Worm (Caenorhabditis elegans): ENCODE data around the gene ZK1127.5.
A peak's percentile ranks its signal among the peaks of the same experiment; 100 is the strongest.

Gene ZK1127.5

DNA sequence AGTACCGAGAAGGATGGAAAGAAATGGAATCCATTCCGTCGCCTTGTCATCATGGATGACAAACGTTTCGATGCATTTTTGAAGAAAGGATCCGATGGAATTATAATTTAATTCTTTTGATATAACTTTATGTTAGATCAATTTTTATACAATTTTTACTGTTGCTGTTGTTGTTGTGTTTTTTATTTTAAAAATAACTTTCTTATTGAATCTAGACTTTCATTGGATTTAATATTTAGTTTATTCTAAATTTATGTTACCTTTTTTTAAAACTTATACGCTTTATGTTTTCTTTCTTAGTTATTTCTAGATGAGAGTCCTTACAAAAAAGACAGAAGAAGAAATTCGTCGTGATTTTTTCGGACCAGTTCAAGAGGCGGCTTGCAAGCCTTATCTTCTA is 4.5 kb downstream of the ZK1127.5 start, which contains the start of gene ZK1127.3:
Gene ZK1127.3 (plus strand): TSS at position 301 of the 400 bp plus-strand sequence.
- TF ChIP-seq him-1 (tag; optimal IDR thresholded peaks at IDR 0.05) (no peak), W03F9.2 (tag; optimal IDR thresholded peaks at IDR 0.05) (no peak), dao-5 (tag; optimal IDR thresholded peaks at IDR 0.05) (no peak)

DNA sequence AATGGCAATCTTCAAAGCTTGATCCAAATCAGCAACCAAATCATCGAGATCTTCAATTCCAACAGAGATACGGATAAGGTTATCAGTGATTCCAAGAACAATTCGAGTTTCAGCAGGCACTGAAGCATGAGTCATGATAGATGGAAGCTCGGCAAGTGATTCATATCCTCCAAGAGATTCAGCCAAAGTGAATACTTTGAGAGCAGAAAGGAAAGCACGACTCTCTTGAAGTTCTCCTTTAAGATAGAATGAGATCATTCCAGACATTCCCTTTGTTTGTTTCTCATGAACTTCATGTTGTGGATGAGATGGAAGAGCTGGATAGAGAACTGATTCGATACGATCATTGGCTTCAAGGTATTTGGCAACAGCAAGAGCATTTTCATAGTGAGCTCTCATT is 5.9 kb downstream of the ZK1127.5 start:
- TF ChIP-seq W03F9.2 (tag; optimal IDR thresholded peaks at IDR 0.05) (no peak), him-1 (tag; optimal IDR thresholded peaks at IDR 0.05) (no peak), dao-5 (tag; optimal IDR thresholded peaks at IDR 0.05) (no peak)

DNA sequence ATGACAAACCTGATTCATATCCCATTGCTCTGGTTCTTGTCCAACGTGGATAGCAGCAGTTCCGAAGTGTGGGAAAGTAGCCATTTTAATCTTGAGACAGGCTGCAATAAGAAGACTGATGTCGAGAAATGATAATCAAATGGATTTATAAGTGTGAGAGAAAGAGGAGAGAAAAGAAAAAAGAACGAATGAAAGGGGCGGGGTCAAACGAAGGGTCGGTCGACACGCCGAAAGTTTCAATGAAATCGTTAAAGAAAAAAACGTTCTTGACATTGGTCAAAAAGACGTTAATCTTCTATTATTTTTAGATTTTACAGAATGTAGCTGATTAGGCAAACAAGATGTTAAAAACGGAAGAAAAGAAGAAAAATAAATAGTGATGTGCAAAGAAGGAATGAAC is 7.4 kb downstream of the ZK1127.5 start, which contains the start of gene cth-2:
Gene cth-2 (minus strand): TSS at position 101 of the 400 bp plus-strand sequence.
- TF ChIP-seq dao-5 (tag; optimal IDR thresholded peaks at IDR 0.05) (no peak), him-1 (tag; optimal IDR thresholded peaks at IDR 0.05) (no peak), W03F9.2 (tag; optimal IDR thresholded peaks at IDR 0.05) (no peak)

DNA sequence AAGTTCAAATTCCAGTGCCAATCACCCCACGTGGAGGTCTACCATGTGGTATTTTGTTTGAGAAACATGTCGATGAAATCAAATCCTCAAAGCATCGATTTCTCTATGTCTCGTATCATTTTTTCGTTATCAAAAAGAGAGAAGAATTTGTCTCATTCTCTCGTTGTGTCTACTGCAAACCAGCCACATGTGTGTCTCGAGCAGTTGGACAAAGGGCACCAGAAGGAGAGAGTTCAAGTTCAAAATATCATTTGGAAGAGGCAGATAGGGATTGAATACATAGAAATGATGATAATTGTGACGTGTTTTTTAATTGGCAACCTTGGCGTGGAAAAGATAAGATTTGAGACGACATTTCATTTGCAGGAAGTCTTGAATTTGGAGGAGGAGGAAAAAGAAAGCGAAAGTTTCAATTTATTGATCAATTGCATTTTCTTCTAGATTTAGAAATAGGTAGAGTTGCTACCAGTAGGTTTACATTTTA is 8.8 kb downstream of the ZK1127.5 start:
- TF ChIP-seq dao-5 (tag; optimal IDR thresholded peaks at IDR 0.05) (no peak), W03F9.2 (tag; optimal IDR thresholded peaks at IDR 0.05) (peak; percentile 21), him-1 (tag; optimal IDR thresholded peaks at IDR 0.05) (no peak)

DNA sequence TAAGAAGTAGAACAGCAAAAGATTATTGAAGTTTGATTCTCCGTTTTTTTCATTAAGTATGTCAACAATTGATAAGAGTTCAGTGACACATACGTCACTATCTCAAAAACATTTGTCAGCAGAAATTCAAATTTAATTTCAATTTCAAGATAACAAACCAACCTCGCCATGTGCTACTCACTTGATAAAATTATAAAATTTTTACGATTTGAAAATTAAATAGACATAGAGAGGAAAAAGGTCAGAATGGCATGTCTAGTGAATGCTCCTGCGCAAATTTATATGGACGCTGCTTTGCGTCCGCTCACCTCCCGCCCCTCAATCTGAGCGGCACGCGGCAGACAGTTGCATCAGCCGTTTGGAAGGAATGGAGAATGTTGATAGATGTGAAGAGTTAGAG is 9.7 kb downstream of the ZK1127.5 start:
- TF ChIP-seq dao-5 (tag; optimal IDR thresholded peaks at IDR 0.05) (no peak), W03F9.2 (tag; optimal IDR thresholded peaks at IDR 0.05) (no peak), him-1 (tag; optimal IDR thresholded peaks at IDR 0.05) (no peak)

DNA sequence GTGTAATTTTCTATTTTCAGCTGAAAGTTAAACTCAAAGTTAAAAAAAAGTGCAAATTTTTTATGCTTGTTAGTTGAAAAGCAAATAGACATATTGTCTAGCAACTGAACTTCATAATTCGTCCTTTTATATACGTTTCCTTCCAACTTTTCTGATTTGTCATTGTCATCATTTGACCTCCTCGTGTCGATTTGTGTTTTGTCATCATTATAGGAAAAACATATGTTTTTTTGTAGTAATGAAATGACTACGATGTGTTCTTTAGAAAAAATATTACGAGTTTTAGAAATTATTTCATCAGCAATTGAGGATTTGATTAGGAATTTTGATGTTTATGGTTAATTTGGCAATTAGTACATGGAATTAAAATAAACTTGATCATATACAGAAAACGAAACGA is 10.3 kb downstream of the ZK1127.5 start:
- TF ChIP-seq W03F9.2 (tag; optimal IDR thresholded peaks at IDR 0.05) (no peak), him-1 (tag; optimal IDR thresholded peaks at IDR 0.05) (no peak), dao-5 (tag; optimal IDR thresholded peaks at IDR 0.05) (no peak)

DNA sequence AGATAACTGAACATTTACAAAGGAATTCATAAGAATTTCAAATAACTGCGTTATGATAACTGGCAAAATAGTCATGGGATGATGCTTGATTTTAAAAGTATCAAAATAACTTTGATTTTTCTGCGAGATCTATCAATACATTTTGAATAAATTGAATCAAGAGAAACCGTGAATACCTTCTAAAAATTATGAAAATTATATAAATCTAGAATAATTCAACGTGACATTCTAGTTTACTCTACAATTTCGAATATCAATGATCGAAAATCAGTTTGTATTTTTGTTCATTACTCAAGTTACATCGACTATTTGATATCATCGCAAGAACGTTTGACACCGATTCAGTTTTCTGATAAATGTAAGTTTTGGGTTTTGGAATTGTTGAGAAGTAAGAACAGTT is 11.3 kb downstream of the ZK1127.5 start, which contains the start of gene acs-6:
Gene acs-6 (plus strand): TSS at position 301 of the 400 bp plus-strand sequence.
- no peak for TF ChIP-seq dao-5 (tag; optimal IDR thresholded peaks at IDR 0.05)

DNA sequence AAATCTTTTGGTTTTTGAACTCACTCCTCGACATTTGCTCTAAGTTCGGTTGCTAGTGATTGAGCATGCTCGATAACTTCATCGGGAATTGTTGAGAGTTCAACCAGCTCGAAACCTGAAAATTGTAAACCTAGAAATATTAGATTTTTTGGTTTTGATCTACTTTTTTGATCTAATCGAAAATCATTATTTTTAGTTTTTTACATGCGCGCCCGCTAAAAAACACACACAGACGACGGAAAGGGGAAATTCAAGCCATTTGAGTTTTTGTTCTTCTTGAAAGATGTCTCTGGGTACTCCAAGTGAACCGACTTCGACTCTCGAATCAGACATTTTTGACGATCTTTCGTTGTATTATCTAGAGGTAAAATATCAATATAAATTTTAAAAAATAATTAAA is 14.9 kb downstream of the ZK1127.5 start, which contains the start of gene nos-2:
Gene nos-2 (plus strand): TSS at position 228 of the 400 bp plus-strand sequence.
- TF ChIP-seq dao-5 (tag; optimal IDR thresholded peaks at IDR 0.05) (no peak), W03F9.2 (tag; optimal IDR thresholded peaks at IDR 0.05) (no peak)

DNA sequence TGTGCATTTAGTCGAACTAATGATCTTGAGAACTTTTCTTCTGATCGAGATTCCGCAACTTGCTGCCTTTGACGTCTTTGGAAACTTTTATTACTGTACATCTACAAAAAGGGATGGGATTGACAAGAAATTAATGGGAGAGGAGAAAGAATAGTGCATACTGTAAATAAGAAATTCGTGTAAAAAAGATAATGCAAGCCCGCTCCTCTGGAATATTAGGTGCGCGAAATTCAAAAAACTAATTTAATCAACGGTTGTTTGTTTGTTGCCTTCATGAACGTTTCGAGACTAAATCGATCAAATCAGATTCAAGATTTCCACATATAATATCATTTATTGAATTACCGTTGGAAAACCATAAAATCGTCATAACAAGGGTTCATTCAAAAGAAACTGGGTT is 19.4 kb downstream of the ZK1127.5 start, which contains the start of gene him-14:
Gene him-14 (minus strand): TSS at position 101 of the 400 bp plus-strand sequence.
- TF ChIP-seq W03F9.2 (tag; optimal IDR thresholded peaks at IDR 0.05) = no peak
- TF ChIP-seq dao-5 (tag; optimal IDR thresholded peaks at IDR 0.05) = no peak
- no peak for TF ChIP-seq him-1 (tag; optimal IDR thresholded peaks at IDR 0.05)

DNA sequence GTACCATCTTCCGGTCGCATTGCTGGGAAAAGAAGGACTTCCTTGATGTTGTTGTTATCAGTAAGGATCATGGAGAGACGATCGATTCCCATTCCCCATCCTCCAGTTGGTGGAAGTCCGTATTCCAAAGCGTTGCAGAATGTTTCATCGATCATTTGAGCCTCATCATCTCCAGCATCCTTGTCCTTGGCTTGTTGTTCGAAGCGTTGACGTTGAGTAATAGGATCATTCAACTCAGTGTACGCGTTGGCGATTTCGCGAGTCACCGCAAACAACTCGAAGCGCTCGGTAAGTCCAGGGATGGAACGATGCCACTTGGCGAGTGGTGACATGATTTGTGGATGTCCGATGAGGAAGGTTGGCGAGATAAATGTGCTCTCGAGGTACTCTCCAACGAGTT is 20.0 kb downstream of the ZK1127.5 start:
- TF ChIP-seq W03F9.2 (tag; optimal IDR thresholded peaks at IDR 0.05) (no peak), dao-5 (tag; optimal IDR thresholded peaks at IDR 0.05) (no peak), him-1 (tag; optimal IDR thresholded peaks at IDR 0.05) (no peak)

DNA sequence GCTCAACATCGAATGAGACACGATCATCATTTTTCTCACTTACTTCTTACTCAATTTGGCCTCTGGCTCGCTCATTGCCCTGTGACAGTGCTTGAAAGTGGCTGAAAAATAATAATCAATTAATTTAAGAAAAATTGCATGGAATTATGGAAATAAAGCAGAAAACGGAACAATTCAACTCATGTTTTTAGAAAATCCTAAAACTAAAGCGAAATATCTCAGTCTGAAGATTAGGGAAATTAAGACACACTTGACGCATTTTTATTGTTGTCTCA is 21.8 kb downstream of the ZK1127.5 start, which contains the start of gene kars-1:
Gene kars-1 (minus strand): TSS at position 101 of the 275 bp plus-strand sequence.
- no peak for TF ChIP-seq W03F9.2 (tag; optimal IDR thresholded peaks at IDR 0.05)
- TF ChIP-seq dao-5 (tag; optimal IDR thresholded peaks at IDR 0.05) = no peak
- no peak for TF ChIP-seq him-1 (tag; optimal IDR thresholded peaks at IDR 0.05)

DNA sequence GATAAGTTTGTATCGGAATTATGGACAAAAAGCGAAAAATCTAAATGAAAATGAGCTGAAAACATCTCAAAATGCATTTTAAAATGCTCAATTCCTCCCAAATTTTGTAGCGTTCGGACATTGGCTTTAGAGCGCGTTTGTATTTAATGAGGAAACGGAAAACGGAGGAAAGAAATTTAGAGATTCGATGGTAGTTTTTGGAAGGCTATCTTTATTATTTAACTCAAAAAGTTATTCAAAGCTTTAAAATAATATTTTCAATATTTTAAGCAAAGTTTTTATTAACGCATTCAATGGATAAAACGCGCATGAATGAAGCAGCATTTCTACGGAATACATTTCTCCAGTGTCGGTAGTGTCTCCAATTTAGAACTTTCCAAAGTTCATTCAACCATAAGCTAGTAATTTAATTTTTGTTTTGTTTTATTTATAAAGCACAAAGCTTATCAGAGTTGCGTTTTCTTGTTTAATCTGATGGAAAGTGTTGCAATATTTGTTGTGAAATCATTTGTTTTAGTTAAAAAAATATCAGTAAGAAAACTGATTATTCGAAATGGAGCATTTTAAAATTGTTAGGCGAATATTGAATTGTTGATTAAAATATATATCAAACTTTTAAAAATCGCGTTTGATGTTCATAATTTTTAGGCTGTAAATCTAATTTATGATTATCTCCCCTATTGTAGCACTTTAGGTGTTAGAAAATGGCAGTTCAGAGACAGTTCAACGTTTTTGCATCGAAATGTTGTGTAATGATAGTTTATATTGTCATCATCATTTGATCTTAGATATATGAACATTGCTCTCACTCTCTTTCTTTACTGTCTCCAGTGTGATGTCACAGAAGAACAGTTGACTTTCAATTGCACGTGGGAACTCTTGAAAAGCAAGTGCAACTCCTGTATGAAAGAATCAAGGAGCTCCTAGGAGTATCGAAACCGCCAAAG is 22.4 kb downstream of the ZK1127.5 start:
- peak; percentile 11 for TF ChIP-seq him-1 (tag; optimal IDR thresholded peaks at IDR 0.05)
- TF ChIP-seq dao-5 (tag; optimal IDR thresholded peaks at IDR 0.05) = no peak
- peak; percentile 58 for TF ChIP-seq W03F9.2 (tag; optimal IDR thresholded peaks at IDR 0.05)

DNA sequence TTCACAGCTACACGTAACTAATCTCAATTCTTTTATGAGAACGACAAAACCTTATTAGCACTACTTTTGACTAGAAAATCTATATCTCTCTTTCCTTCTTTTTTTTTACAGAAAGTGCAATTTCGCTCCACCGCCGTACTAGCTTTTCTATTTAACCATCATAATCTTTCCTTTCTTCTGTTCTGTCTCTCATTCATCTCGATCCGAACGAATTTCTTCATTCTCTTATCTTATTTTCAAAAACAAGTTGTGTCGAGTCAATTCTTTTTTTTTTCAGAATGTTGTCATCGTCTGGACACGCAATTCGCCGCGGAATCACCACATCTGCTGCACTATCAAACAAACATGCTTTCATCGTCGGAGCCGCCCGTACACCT is 23.1 kb downstream of the ZK1127.5 start, which contains the start of gene kat-1:
Gene kat-1 (plus strand): TSS at position 278 of the 377 bp plus-strand sequence.
- TF ChIP-seq dao-5 (tag; optimal IDR thresholded peaks at IDR 0.05) = no peak
- TF ChIP-seq him-1 (tag; optimal IDR thresholded peaks at IDR 0.05) = no peak
- no peak for TF ChIP-seq W03F9.2 (tag; optimal IDR thresholded peaks at IDR 0.05)

DNA sequence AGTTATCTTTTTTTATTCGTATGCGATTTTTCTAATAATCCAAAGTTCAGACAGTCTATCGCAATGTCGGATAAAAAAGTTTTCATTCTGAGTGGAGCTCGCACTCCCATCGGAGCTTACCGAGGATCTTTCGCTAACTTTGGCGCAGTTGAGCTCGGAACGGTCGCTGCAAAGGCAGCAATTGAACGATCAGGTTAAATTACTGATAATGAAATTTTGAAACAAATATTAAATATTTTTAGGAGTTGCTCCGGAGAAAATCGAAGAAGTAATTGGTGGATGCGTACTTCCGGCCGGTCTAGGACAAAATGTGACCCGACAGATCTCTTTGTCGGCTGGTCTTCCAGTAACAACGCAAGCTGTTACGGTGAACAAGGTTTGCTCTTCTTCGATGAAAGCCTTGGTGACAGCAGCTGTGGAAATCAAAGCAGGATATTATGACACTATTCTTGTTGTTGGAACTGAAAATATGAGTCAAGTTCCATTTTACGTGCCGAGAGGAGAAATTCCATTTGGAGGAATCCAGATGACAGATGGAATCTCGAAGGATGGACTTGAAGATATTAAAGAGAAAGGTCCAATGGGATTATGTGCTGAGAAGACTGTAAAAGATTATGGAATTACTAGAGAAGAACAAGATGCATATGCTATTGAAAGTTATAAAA is 25.2 kb downstream of the ZK1127.5 start, which contains the start of gene T02G5.7:
Gene T02G5.7 (plus strand): TSS at position 51 of the 665 bp plus-strand sequence.
- TF ChIP-seq dao-5 (tag; optimal IDR thresholded peaks at IDR 0.05) = no peak
- TF ChIP-seq him-1 (tag; optimal IDR thresholded peaks at IDR 0.05) = no peak
- TF ChIP-seq W03F9.2 (tag; optimal IDR thresholded peaks at IDR 0.05) = no peak
